Worm (Caenorhabditis elegans) whole organism, L1 larva: ENCODE measurements around the gene Y57G11C.51.
A peak's percentile ranks its signal among the peaks of the same experiment; 100 is the strongest.

Experiments used
- C04F5.9 ChIP-seq: sonication (generic microtip); optimal IDR thresholded peaks from 2 replicates; lab custom pipeline; 2016; ENCODE audit warnings: missing genetic modification characterization, missing compliant biosample characterization
- C16A3.4 ChIP-seq: fragments of 150-350 bp; optimal IDR thresholded peaks from 2 replicates; lab custom pipeline; 2014; ENCODE audit warnings: missing biosample characterization, missing genetic modification characterization
- C34B4.2 ChIP-seq: sonication (generic microtip); optimal IDR thresholded peaks from 2 replicates; lab custom pipeline; 2017; ENCODE audit warnings: mild to moderate bottlenecking, missing genetic modification characterization, missing compliant biosample characterization
- ama-1 ChIP-seq: fragments of 150-350 bp; optimal IDR thresholded peaks from 2 replicates; lab custom pipeline; 2014
- blmp-1 ChIP-seq: fragments of 150-350 bp; optimal IDR thresholded peaks from 2 replicates; lab custom pipeline; 2014; ENCODE audit warnings: missing biosample characterization, missing genetic modification characterization
- ceh-8 ChIP-seq: fragments of 200-800 bp; sonication (Bioruptor generic); optimal IDR thresholded peaks from 2 replicates; lab custom pipeline; 2018; ENCODE audit warnings: mild to moderate bottlenecking, missing genetic modification characterization, moderate library complexity, missing compliant biosample characterization
- ceh-88 ChIP-seq: fragments of 200-800 bp; sonication (Bioruptor generic); IDR thresholded peaks from 2 replicates; pipeline ENCODE4 v1.3.6; 2022; ENCODE audit warnings: missing genetic modification characterization, missing compliant biosample characterization
- dsc-1 ChIP-seq: sonication (generic microtip); optimal IDR thresholded peaks from 2 replicates; lab custom pipeline; 2016; ENCODE audit warnings: mild to moderate bottlenecking, missing genetic modification characterization, missing compliant biosample characterization
- efl-1 ChIP-seq, 4 experiments: fragments of 150-350 bp; optimal IDR thresholded peaks in 3 of 4; peaks in 1 of 4; 1 replicate in 1 of 4; 2 replicates in 3 of 4; lab custom pipeline; 2014; ENCODE audit warnings: missing biosample characterization in 2 of 4, missing genetic modification characterization in 2 of 4, missing genetic modification reagents in 2 of 4
- efl-3 ChIP-seq: fragments of 200-800 bp; sonication (Bioruptor generic); optimal IDR thresholded peaks from 2 replicates; lab custom pipeline; 2018; ENCODE audit warnings: mild to moderate bottlenecking, missing genetic modification characterization, missing compliant biosample characterization
- egl-13 ChIP-seq: sonication (generic microtip); optimal IDR thresholded peaks from 2 replicates; lab custom pipeline; 2016; ENCODE audit warnings: missing genotype, missing genetic modification reagents, missing genetic modification characterization, missing compliant biosample characterization
- egl-27 ChIP-seq, 2 experiments: fragments of 150-350 bp in 1 of 2; sonication (generic microtip); optimal IDR thresholded peaks; 3 replicates each; lab custom pipeline; 2017 to 2018; ENCODE audit warnings: missing biosample characterization in 2 of 2, missing genetic modification characterization in 2 of 2, missing genetic modification reagents in 2 of 2
- elt-3 ChIP-seq, 6 experiments: fragments of 150-350 bp in 1 of 6; sonication (generic microtip); optimal IDR thresholded peaks; 2 replicates each; lab custom pipeline; 2017 to 2018; ENCODE audit warnings: missing biosample characterization in 6 of 6, missing genetic modification characterization in 6 of 6, inconsistent platforms in 1 of 6
- fkh-10 ChIP-seq: sonication (generic microtip); optimal IDR thresholded peaks from 2 replicates; lab custom pipeline; 2017; ENCODE audit warnings: missing biosample characterization, missing genetic modification reagents, missing genetic modification characterization
- fos-1 ChIP-seq: fragments of 150-350 bp; optimal IDR thresholded peaks from 2 replicates; lab custom pipeline; 2014; ENCODE audit warnings: missing biosample characterization, missing genetic modification characterization
- hlh-4 ChIP-seq: sonication (generic microtip); optimal IDR thresholded peaks from 2 replicates; lab custom pipeline; 2016; ENCODE audit warnings: mild to moderate bottlenecking, missing genetic modification characterization, missing compliant biosample characterization
- hpl-2 ChIP-seq: fragments of 150-350 bp; optimal IDR thresholded peaks from 2 replicates; lab custom pipeline; 2014; ENCODE audit warnings: missing biosample characterization, missing genetic modification reagents, missing genetic modification characterization
- isw-1 ChIP-seq: fragments of 200-800 bp; sonication (Bioruptor generic); IDR thresholded peaks from 2 replicates; pipeline ENCODE4 v1.3.6; 2022; ENCODE audit warnings: missing genetic modification characterization, missing compliant biosample characterization
- jun-1 ChIP-seq: fragments of 150-350 bp; optimal IDR thresholded peaks from 2 replicates; lab custom pipeline; 2014; ENCODE audit warnings: missing biosample characterization, missing genetic modification reagents, missing genetic modification characterization
- lin-13 ChIP-seq: fragments of 150-350 bp; optimal IDR thresholded peaks from 2 replicates; lab custom pipeline; 2014; ENCODE audit warnings: missing biosample characterization, missing genetic modification reagents, missing genetic modification characterization
- lin-14 ChIP-seq: fragments of 200-800 bp; sonication (Bioruptor generic); optimal IDR thresholded peaks from 2 replicates; lab custom pipeline; 2018; ENCODE audit warnings: mild to moderate bottlenecking, missing genetic modification characterization, moderate library complexity, missing compliant biosample characterization
- lin-15B ChIP-seq: fragments of 150-350 bp; sonication (generic microtip); optimal IDR thresholded peaks from 3 replicates; lab custom pipeline; 2014; ENCODE audit warnings: missing biosample characterization, missing genetic modification characterization
- lin-35 ChIP-seq, 2 experiments: fragments of 150-350 bp; optimal IDR thresholded peaks; 2 replicates each; lab custom pipeline; 2014; ENCODE audit warnings: missing biosample characterization in 2 of 2, missing genetic modification characterization in 2 of 2, missing genetic modification reagents in 2 of 2
- lin-39 ChIP-seq: fragments of 150-350 bp; optimal IDR thresholded peaks from 2 replicates; lab custom pipeline; 2014; ENCODE audit warnings: missing biosample characterization, missing genetic modification reagents, missing genetic modification characterization
- lsy-2 ChIP-seq, 2 experiments: fragments of 150-350 bp; optimal IDR thresholded peaks; 2 replicates each; lab custom pipeline; 2014; ENCODE audit warnings: missing biosample characterization in 2 of 2, missing genetic modification characterization in 2 of 2
- mab-9 ChIP-seq: fragments of 200-800 bp; sonication (Bioruptor generic); IDR thresholded peaks from 2 replicates; pipeline ENCODE4 v1.3.6; 2022; ENCODE audit warnings: missing genetic modification reagents, missing genetic modification characterization, missing compliant biosample characterization
- mdl-1 ChIP-seq, 2 experiments: fragments of 150-350 bp; optimal IDR thresholded peaks; 2 replicates each; lab custom pipeline; 2014 to 2017; ENCODE audit warnings: missing biosample characterization in 2 of 2, missing genetic modification characterization in 2 of 2, inconsistent platforms in 1 of 2
- mef-2 ChIP-seq: fragments of 150-350 bp; optimal IDR thresholded peaks from 2 replicates; lab custom pipeline; 2014; ENCODE audit warnings: missing biosample characterization, missing genetic modification characterization
- mep-1 ChIP-seq: fragments of 150-350 bp; optimal IDR thresholded peaks from 2 replicates; lab custom pipeline; 2014; ENCODE audit warnings: missing biosample characterization, missing genetic modification characterization
- nhr-19 ChIP-seq: fragments of 200-800 bp; sonication (Bioruptor generic); conservative IDR thresholded peaks from 2 replicates; pipeline ENCODE4 v1.3.6; 2022; ENCODE audit warnings: missing genetic modification characterization, missing compliant biosample characterization
- nhr-20 ChIP-seq: sonication (generic microtip); optimal IDR thresholded peaks from 2 replicates; lab custom pipeline; 2016; ENCODE audit warnings: mild to moderate bottlenecking, missing genetic modification characterization, missing compliant biosample characterization
- nhr-237 ChIP-seq: fragments of 150-350 bp; optimal IDR thresholded peaks from 2 replicates; lab custom pipeline; 2014; ENCODE audit warnings: missing biosample characterization, missing genetic modification characterization
- nhr-47 ChIP-seq: sonication (generic microtip); optimal IDR thresholded peaks from 2 replicates; lab custom pipeline; 2016; ENCODE audit warnings: mild to moderate bottlenecking, missing genetic modification characterization, moderate library complexity, missing compliant biosample characterization
- nhr-71 ChIP-seq: sonication (generic microtip); optimal IDR thresholded peaks from 2 replicates; lab custom pipeline; 2016; ENCODE audit warnings: mild to moderate bottlenecking, missing genetic modification characterization, moderate library complexity, missing compliant biosample characterization
- nhr-76 ChIP-seq: sonication (generic microtip); optimal IDR thresholded peaks from 2 replicates; lab custom pipeline; 2017; ENCODE audit warnings: missing biosample characterization, missing genetic modification characterization
- nhr-84 ChIP-seq: sonication (generic microtip); optimal IDR thresholded peaks from 2 replicates; lab custom pipeline; 2017; ENCODE audit warnings: missing biosample characterization, missing genetic modification characterization
- nhr-85 ChIP-seq: sonication (generic microtip); peaks from one replicate; lab custom pipeline; 2016; ENCODE audit warnings: missing genetic modification characterization, inconsistent platforms, missing compliant biosample characterization
- nhr-90 ChIP-seq: sonication (generic microtip); optimal IDR thresholded peaks from 2 replicates; lab custom pipeline; 2016; ENCODE audit warnings: mild to moderate bottlenecking, missing genetic modification characterization, missing compliant biosample characterization; ENCODE audit not compliant: poor library complexity
- pag-3 ChIP-seq: sonication (generic microtip); optimal IDR thresholded peaks from 2 replicates; lab custom pipeline; 2017; ENCODE audit warnings: missing genetic modification characterization, mild to moderate bottlenecking, missing compliant biosample characterization, antibody characterized with exemption, borderline replicate concordance; ENCODE audit not compliant: insufficient read depth
- rnt-1 ChIP-seq: sonication (generic microtip); optimal IDR thresholded peaks from 2 replicates; lab custom pipeline; 2016; ENCODE audit warnings: mild to moderate bottlenecking, missing genetic modification characterization, moderate library complexity, missing compliant biosample characterization
- skn-1 ChIP-seq: fragments of 150-350 bp; optimal IDR thresholded peaks from 2 replicates; lab custom pipeline; 2014; ENCODE audit warnings: missing biosample characterization, missing genetic modification characterization
- snu-23 ChIP-seq: sonication (generic microtip); optimal IDR thresholded peaks from 2 replicates; lab custom pipeline; 2016; ENCODE audit warnings: missing genetic modification characterization, missing compliant biosample characterization
- unc-130 ChIP-seq: fragments of 150-350 bp; optimal IDR thresholded peaks from 2 replicates; lab custom pipeline; 2017; ENCODE audit warnings: missing biosample characterization, missing genetic modification characterization, inconsistent platforms
- unc-86 ChIP-seq: sonication (generic microtip); optimal IDR thresholded peaks from 2 replicates; lab custom pipeline; 2016; ENCODE audit warnings: missing genetic modification characterization, missing compliant biosample characterization
- xbp-1 ChIP-seq: sonication (generic microtip); optimal IDR thresholded peaks from 2 replicates; lab custom pipeline; 2016; ENCODE audit warnings: missing genetic modification characterization, missing compliant biosample characterization
- zip-4 ChIP-seq: fragments of 200-800 bp; sonication (Bioruptor generic); optimal IDR thresholded peaks from 2 replicates; lab custom pipeline; 2018; ENCODE audit warnings: mild to moderate bottlenecking, missing genetic modification characterization, moderate library complexity, missing compliant biosample characterization
- ztf-11 ChIP-seq, 2 experiments: sonication (generic microtip); optimal IDR thresholded peaks; 2 replicates each; lab custom pipeline; 2016 to 2017; ENCODE audit warnings: missing genetic modification characterization in 2 of 2, missing biosample characterization in 1 of 2, missing compliant biosample characterization in 1 of 2
- ztf-4 ChIP-seq: fragments of 150-350 bp; optimal IDR thresholded peaks from 2 replicates; lab custom pipeline; 2014; ENCODE audit warnings: missing biosample characterization, missing genetic modification characterization

Y57G11C.51 gene

DNA sequence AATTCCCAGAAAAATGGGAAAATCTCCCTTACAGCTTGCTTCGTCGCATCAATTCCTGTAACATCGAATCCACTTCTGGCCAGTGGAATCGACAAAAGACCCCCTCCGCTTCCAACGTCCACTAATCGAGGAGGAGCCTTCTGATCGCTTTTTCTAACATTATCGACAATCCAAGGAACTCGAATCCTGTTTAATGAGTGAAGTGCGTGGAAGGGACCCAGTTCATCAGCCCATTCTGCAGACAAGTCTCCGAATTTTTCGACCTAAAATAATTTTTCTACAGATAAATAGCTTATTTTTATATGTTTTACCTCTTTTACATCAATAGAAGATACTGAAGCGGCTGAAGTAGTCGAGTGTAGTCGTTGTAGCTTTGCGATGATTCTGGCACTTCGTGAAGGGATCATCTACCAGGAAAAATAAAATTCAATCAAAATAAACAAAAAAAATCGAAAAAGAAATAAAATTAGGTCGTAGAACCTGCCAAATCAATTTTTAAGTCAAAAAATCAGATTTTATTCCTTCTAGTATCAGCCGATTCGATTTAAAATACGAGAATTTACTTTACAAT, 21.6 kb upstream of the Y57G11C.51 start, which contains the start of gene coq-3:
TSS of gene coq-3 (minus strand) at position 407 of the 571 bp plus-strand sequence.
- peak; percentile 10 for TF ChIP-seq nhr-90 (tag; lab: Kevin White, UChicago)
- TF ChIP-seq mab-9 (GFP tag; lab: Robert Waterston, UW), result no peak
- TF ChIP-seq ama-1 (lab: Kevin White, UChicago), result peak; percentile 27

DNA sequence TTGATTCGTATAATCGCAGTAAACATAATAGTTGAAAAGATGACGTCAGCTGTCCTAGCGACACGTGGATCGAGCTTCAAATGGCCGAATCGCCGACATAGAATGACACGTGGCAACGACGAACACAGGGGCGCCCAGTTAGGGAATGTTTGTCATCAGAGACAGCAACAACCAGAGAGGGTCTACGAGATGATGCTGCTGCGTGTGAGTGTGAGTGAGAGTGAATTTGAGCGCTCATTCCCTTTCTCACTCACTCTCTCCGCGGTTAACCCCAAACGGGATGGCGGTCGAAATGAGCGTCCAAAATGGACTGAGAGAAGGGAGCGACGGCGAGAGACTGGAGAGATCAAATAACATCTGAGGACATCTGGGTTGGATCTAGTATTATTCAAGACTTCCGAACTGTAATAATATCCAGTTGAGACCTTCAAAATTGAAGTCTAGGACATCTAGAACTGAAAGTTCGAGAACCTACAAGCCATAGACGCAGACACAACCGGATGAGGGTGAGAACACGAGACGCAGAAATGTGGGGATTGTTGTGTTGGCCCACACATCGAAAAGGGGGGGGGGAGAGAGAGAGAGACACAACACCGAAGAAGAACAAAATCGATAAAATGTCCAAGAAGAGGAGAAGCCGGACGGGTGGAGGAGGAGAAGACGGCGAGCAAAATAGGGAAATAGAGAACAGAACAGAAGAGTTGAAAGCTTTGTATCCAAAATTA, 19.7 kb upstream of the Y57G11C.51 start:
- no peak for TF ChIP-seq C34B4.2 (tag; lab: Kevin White, UChicago)
- TF ChIP-seq dsc-1 (tag; lab: Kevin White, UChicago), result peak; percentile 7
- TF ChIP-seq ztf-11 (tag; optimal IDR thresholded peaks at IDR 0.05; lab: Kevin White, UChicago), result peak in 1 of 2 experiments; percentile 9
- TF ChIP-seq nhr-90 (tag; lab: Kevin White, UChicago), result peak; percentile 23
- peak in 1 of 2 experiments; percentile 84 for TF ChIP-seq mdl-1 (tag; optimal IDR thresholded peaks at IDR 0.05; lab: Kevin White, UChicago)
- no peak for TF ChIP-seq pag-3 (tag; lab: Kevin White, UChicago)
- no peak for TF ChIP-seq egl-27 (tag; optimal IDR thresholded peaks at IDR 0.05; lab: Kevin White, UChicago)
- TF ChIP-seq nhr-20 (tag; lab: Kevin White, UChicago), result peak; percentile 46
- peak; percentile 38 for TF ChIP-seq jun-1 (tag; lab: Kevin White, UChicago)
- peak; percentile 51 for TF ChIP-seq lin-13 (GFP tag; lab: Kevin White, UChicago)
- no peak for TF ChIP-seq C04F5.9 (tag; lab: Kevin White, UChicago)
- TF ChIP-seq efl-1 (optimal IDR thresholded peaks at IDR 0.05; lab: Kevin White, UChicago), result peak; percentile 48 to 57
- peak in 1 of 2 experiments; percentile 81 for TF ChIP-seq efl-1 (GFP tag; optimal IDR thresholded peaks at IDR 0.05 in 1 of 2; lab: Kevin White, UChicago)
- peak; percentile 62 for TF ChIP-seq nhr-71 (tag; lab: Kevin White, UChicago)
- TF ChIP-seq mef-2 (tag; lab: Kevin White, UChicago), result no peak
- no peak for TF ChIP-seq hlh-4
- peak in 1 of 6 experiments; percentile 63 for TF ChIP-seq elt-3 (tag; optimal IDR thresholded peaks at IDR 0.05; lab: Kevin White, UChicago)
- peak; percentile 25 for TF ChIP-seq egl-13 (tag; lab: Kevin White, UChicago)
- TF ChIP-seq fkh-10 (GFP tag; lab: Kevin White, UChicago), result peak; percentile 54
- TF ChIP-seq unc-130 (tag; lab: Kevin White, UChicago), result peak; percentile 8
- peak; percentile 38 to 52 for TF ChIP-seq lin-35 (GFP tag; optimal IDR thresholded peaks at IDR 0.05; lab: Kevin White, UChicago)
- TF ChIP-seq C16A3.4, result peak; percentile 53
- TF ChIP-seq lin-39 (tag; lab: Kevin White, UChicago), result no peak
- TF ChIP-seq lin-14 (GFP tag; lab: Kevin White, UChicago), result peak; percentile 86
- peak; percentile 3 for TF ChIP-seq nhr-237
- TF ChIP-seq efl-3 (GFP tag; lab: Kevin White, UChicago), result no peak
- TF ChIP-seq nhr-85 (tag; lab: Kevin White, UChicago), result peak; percentile 10
- TF ChIP-seq lsy-2 (tag; optimal IDR thresholded peaks at IDR 0.05; lab: Kevin White, UChicago), result peak; percentile 33 to 46
- TF ChIP-seq zip-4 (GFP tag; lab: Kevin White, UChicago), result no peak
- peak; percentile 65 for TF ChIP-seq nhr-47
- TF ChIP-seq ceh-88 (GFP tag; lab: Robert Waterston, UW), result no peak
- no peak for TF ChIP-seq nhr-76 (tag; lab: Kevin White, UChicago)
- peak; percentile 37 for TF ChIP-seq ztf-4 (tag; lab: Kevin White, UChicago)
- peak; percentile 100 for TF ChIP-seq blmp-1 (tag; lab: Kevin White, UChicago)
- no peak for TF ChIP-seq lin-15B
- no peak for TF ChIP-seq isw-1 (GFP tag; lab: Robert Waterston, UW)
- TF ChIP-seq mep-1 (tag; lab: Kevin White, UChicago), result peak; percentile 65
- no peak for TF ChIP-seq nhr-84 (tag; lab: Kevin White, UChicago)
- peak; percentile 37 for TF ChIP-seq skn-1
- peak; percentile 49 for TF ChIP-seq unc-86 (tag; lab: Kevin White, UChicago)
- peak; percentile 55 for TF ChIP-seq xbp-1 (tag; lab: Kevin White, UChicago)
- no peak for TF ChIP-seq fos-1 (tag; lab: Kevin White, UChicago)
- peak; percentile 15; the same call in 1 of the 2 replicates for TF ChIP-seq nhr-19
- TF ChIP-seq hpl-2 (GFP tag; lab: Kevin White, UChicago), result no peak
- TF ChIP-seq snu-23 (GFP tag; lab: Kevin White, UChicago), result peak; percentile 47
- TF ChIP-seq ceh-8 (GFP tag; lab: Kevin White, UChicago), result no peak
- peak; percentile 14 for TF ChIP-seq rnt-1 (tag; lab: Kevin White, UChicago)
